Fruit fly (Drosophila melanogaster) whole organism, adult: ENCODE data around the gene CG7378.

Experiments used
- CG7101 ChIP-seq: fragments of 200-800 bp; sonication (Bioruptor generic); optimal IDR thresholded peaks from 2 replicates; lab custom pipeline; 2018; ENCODE audit warnings: missing biosample characterization, mild to moderate bottlenecking, missing genetic modification characterization, moderate library complexity
- Clk ChIP-seq: fragments of 200-800 bp; sonication (Bioruptor generic); optimal IDR thresholded peaks from 2 replicates; lab custom pipeline; 2017; ENCODE audit warnings: missing biosample characterization, missing genetic modification characterization
- Hr96 ChIP-seq: fragments of 200-800 bp; sonication (Bioruptor generic); optimal IDR thresholded peaks from 2 replicates; lab custom pipeline; 2016; ENCODE audit warnings: missing biosample characterization, missing genetic modification characterization
- bab1 ChIP-seq: fragments of 200-800 bp; sonication (Bioruptor generic); optimal IDR thresholded peaks from 3 replicates; lab custom pipeline; 2019; ENCODE audit warnings: missing biosample characterization, mild to moderate bottlenecking, missing genetic modification characterization, moderate library complexity
- pad ChIP-seq: fragments of 200-800 bp; sonication (Bioruptor generic); optimal IDR thresholded peaks from 3 replicates; lab custom pipeline; 2017; ENCODE audit warnings: missing biosample characterization, missing genetic modification characterization, mild to moderate bottlenecking, moderate library complexity, missing genetic modification reagents
- tj ChIP-seq: fragments of 200-800 bp; sonication (Bioruptor generic); optimal IDR thresholded peaks from 3 replicates; lab custom pipeline; 2017; ENCODE audit warnings: missing biosample characterization, mild to moderate bottlenecking, missing genetic modification characterization, moderate library complexity

The CG7378 gene

dm6 chrX:18956601-18957000 is 56.4 kb downstream of the CG7378 start:
- TF ChIP-seq Clk (no peak), Hr96 (no peak), tj (no peak), bab1 (GFP tag; lab: Kevin White, UChicago) (no peak), pad (GFP tag; lab: Kevin White, UChicago) (no peak), CG7101 (no peak)
